Fruit fly (Drosophila melanogaster): ENCODE measurements around the gene CG6073.
A peak's percentile ranks its signal among the peaks of the same experiment; 100 is the strongest.

Gene CG6073

dm6 chr3R:26228026-26228635, 39.5 kb upstream of the CG6073 start (continued):
- TF ChIP-seq HLH4C (GFP tag; IDR thresholded peaks at IDR 0.05; ENCODE audit: partially characterized antibody) (no peak), scrt (GFP tag; optimal IDR thresholded peaks at IDR 0.05) (peak; percentile 71), CG11723 (GFP tag; optimal IDR thresholded peaks at IDR 0.05) (peak; percentile 74), chm (GFP tag; IDR thresholded peaks at IDR 0.05) (peak; percentile 92; the same call in 1 of the 2 replicates), dm (GFP tag; optimal IDR thresholded peaks at IDR 0.05) (peak; percentile 67), zen (tag; optimal IDR thresholded peaks at IDR 0.05) (no peak), PHDP (tag; optimal IDR thresholded peaks at IDR 0.05) (peak; percentile 81), pnt (GFP tag; optimal IDR thresholded peaks at IDR 0.05) (peak; percentile 84), fd102C (GFP tag; optimal IDR thresholded peaks at IDR 0.05) (peak; percentile 60), CG17385 (GFP tag; optimal IDR thresholded peaks at IDR 0.05) (peak; percentile 75), peb (GFP tag; IDR thresholded peaks at IDR 0.05) (peak; percentile 72), gsb (GFP tag; IDR thresholded peaks at IDR 0.05) (peak; percentile 80), Atf-2 (GFP tag; optimal IDR thresholded peaks at IDR 0.05) (peak; percentile 86), ERR (GFP tag; optimal IDR thresholded peaks at IDR 0.05) (peak; percentile 78), dpn (GFP tag; optimal IDR thresholded peaks at IDR 0.05) (peak; percentile 57 to 87), caup (GFP tag; optimal IDR thresholded peaks at IDR 0.05; ENCODE audit: severe bottlenecking) (peak; percentile 86), CG15696 (tag; optimal IDR thresholded peaks at IDR 0.05) (peak; percentile 74), CG3065 (GFP tag; optimal IDR thresholded peaks at IDR 0.05) (peak; percentile 82), CG4328 (GFP tag; optimal IDR thresholded peaks at IDR 0.05) (peak; percentile 89), trh (GFP tag; optimal IDR thresholded peaks at IDR 0.05) (peak; percentile 76), pum (GFP tag; optimal IDR thresholded peaks at IDR 0.05) (peak; percentile 60), CG10565 (GFP tag; optimal IDR thresholded peaks at IDR 0.05) (peak; percentile 42), gfzf (GFP tag; optimal IDR thresholded peaks at IDR 0.05) (peak; percentile 1), CG3163 (GFP tag; optimal IDR thresholded peaks at IDR 0.05) (peak; percentile 70), onecut (GFP tag; IDR thresholded peaks at IDR 0.05) (peak; percentile 81), Dp (GFP tag; optimal IDR thresholded peaks at IDR 0.05) (no peak), phol (tag; optimal IDR thresholded peaks at IDR 0.05) (no peak), bigmax (GFP tag; optimal IDR thresholded peaks at IDR 0.05) (peak; percentile 53), Sox100B (GFP tag; optimal IDR thresholded peaks at IDR 0.05) (peak; percentile 88), CG1603 (tag; optimal IDR thresholded peaks at IDR 0.05) (peak; percentile 88), BtbVII (GFP tag; optimal IDR thresholded peaks at IDR 0.05) (peak; percentile 78), ATbp (GFP tag; optimal IDR thresholded peaks at IDR 0.05) (peak; percentile 98), CG14667 (GFP tag; IDR thresholded peaks at IDR 0.05) (peak; percentile 44; the same call in 1 of the 2 replicates), CG11504 (tag; optimal IDR thresholded peaks at IDR 0.05) (peak; percentile 62), yki (optimal IDR thresholded peaks at IDR 0.05) (no peak), zfh1 (GFP tag; IDR thresholded peaks at IDR 0.05) (peak; percentile 84), CkIIα-i1 (GFP tag; IDR thresholded peaks at IDR 0.05) (peak; percentile 74; the same call in 1 of the 2 replicates), CG16779 (GFP tag; IDR thresholded peaks at IDR 0.05) (peak; percentile 90), CG8388 (GFP tag; optimal IDR thresholded peaks at IDR 0.05) (peak; percentile 21), Sin3A (optimal IDR thresholded peaks at IDR 0.05) (no peak), CG6272 (GFP tag; IDR thresholded peaks at IDR 0.05) (no peak), dmrt99B (tag; optimal IDR thresholded peaks at IDR 0.05) (peak; percentile 74), ewg (GFP tag; optimal IDR thresholded peaks at IDR 0.05) (peak; percentile 64), CG9817 (tag; optimal IDR thresholded peaks at IDR 0.05) (peak; percentile 71), CG32772 (GFP tag; IDR thresholded peaks at IDR 0.05) (peak; percentile 66), Adf1 (GFP tag; IDR thresholded peaks at IDR 0.05) (peak; percentile 55; the same call in 1 of the 2 replicates), luna (GFP tag; optimal IDR thresholded peaks at IDR 0.05) (peak; percentile 29), CG9727 (GFP tag; optimal IDR thresholded peaks at IDR 0.05) (peak; percentile 87), ind (GFP tag; optimal IDR thresholded peaks at IDR 0.05) (no peak), abd-A (tag; optimal IDR thresholded peaks at IDR 0.05) (no peak)
